Fruit fly (Drosophila melanogaster): ENCODE data around the gene Gcat.

Gcat gene

DNA sequence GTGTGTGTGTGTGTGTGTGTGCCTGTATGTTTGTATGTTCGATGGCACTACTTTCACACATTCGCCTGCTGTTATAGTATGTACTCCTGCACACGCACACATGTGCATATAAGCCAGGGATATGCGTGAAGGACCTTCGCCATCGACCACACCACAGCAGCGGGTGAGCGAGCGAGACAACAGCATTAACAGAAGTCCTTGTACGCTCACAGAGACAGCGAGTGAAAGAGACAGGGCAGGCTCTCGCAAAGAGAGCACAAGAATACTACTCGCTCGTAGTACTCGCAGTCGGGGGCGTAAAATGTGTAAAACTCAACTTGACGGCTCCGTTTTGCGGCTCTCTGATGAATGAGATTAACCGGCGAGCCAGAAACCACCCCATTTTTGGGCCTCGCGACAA lies 35.7 kb downstream of the Gcat start:
- TF ChIP-seq noc (tag; optimal IDR thresholded peaks at IDR 0.05), result no peak

DNA sequence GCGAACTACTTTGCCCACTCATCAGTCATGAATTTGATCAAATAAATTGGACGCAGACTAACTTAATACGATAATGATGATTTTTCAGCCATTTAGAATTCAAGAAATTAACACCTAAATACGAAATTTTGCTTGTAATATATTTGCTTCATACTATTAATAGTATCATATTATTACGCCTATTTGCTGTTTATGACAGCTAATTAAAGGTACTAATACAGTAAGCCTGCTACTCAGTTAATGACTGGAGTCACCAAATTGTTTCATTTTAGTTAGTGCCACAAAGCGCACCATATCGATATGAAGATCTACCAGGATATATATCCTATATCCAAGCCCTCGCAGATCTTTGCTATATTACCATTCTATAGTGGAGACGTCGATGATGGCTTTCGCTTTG lies 49.7 kb downstream of the Gcat start, which contains the start of gene Gr68a:
Gene Gr68a (plus strand): TSS at position 301 of the 400 bp plus-strand sequence.
- TF ChIP-seq noc (tag; optimal IDR thresholded peaks at IDR 0.05), result no peak
